Fruit fly (Drosophila melanogaster) whole organism, embryonic: ENCODE data around the gene CG13796.

Experiments
- Abd-B ChIP-seq: fragments of 200-800 bp; sonication (Bioruptor generic); optimal IDR thresholded peaks from 2 replicates; lab custom pipeline; 2018; ENCODE audit warnings: missing biosample characterization, mild to moderate bottlenecking, missing genetic modification characterization, moderate library complexity
- BtbVII ChIP-seq: fragments of 200-800 bp; sonication (Bioruptor generic); optimal IDR thresholded peaks from 3 replicates; lab custom pipeline; 2017; ENCODE audit warnings: missing biosample characterization, mild to moderate bottlenecking, missing genetic modification characterization
- CG10267 ChIP-seq: fragments of 200-800 bp; sonication (Bioruptor generic); optimal IDR thresholded peaks from 2 replicates; lab custom pipeline; 2018; ENCODE audit warnings: missing biosample characterization, mild to moderate bottlenecking, missing genetic modification characterization, moderate library complexity
- CG11085 ChIP-seq: fragments of 200-800 bp; sonication (Bioruptor generic); IDR thresholded peaks from 2 replicates; pipeline ENCODE4 v1.3.6; 2022; ENCODE audit warnings: missing biosample characterization, missing genetic modification characterization
- CG13287 ChIP-seq: fragments of 200-800 bp; sonication (Bioruptor generic); IDR thresholded peaks from 2 replicates; pipeline ENCODE4 v1.3.6; 2022; ENCODE audit warnings: missing biosample characterization, missing genetic modification characterization; ENCODE audit not compliant: partially characterized antibody
- CG15269 ChIP-seq: fragments of 200-800 bp; sonication (Bioruptor generic); optimal IDR thresholded peaks from 2 replicates; lab custom pipeline; 2018; ENCODE audit warnings: missing biosample characterization, mild to moderate bottlenecking, missing genetic modification characterization, moderate library complexity
- CG17328 ChIP-seq: fragments of 200-800 bp; sonication (Bioruptor generic); IDR thresholded peaks from 2 replicates; pipeline ENCODE4 v1.3.6; 2022; ENCODE audit warnings: missing biosample characterization, missing genetic modification characterization
- CG18764 ChIP-seq: fragments of 200-800 bp; sonication (Bioruptor generic); optimal IDR thresholded peaks from 3 replicates; lab custom pipeline; 2016; ENCODE audit warnings: missing biosample characterization, missing genetic modification characterization
- CG2678 ChIP-seq: fragments of 200-800 bp; sonication (Bioruptor generic); optimal IDR thresholded peaks from 3 replicates; lab custom pipeline; 2019; ENCODE audit warnings: missing biosample characterization, mild to moderate bottlenecking, missing genetic modification characterization, moderate library complexity
- CG31224 ChIP-seq: fragments of 200-800 bp; sonication (Bioruptor generic); IDR thresholded peaks from 2 replicates; pipeline ENCODE4 v1.3.6; 2022; ENCODE audit warnings: missing biosample characterization, missing genetic modification characterization
- CG31388 ChIP-seq: fragments of 200-800 bp; sonication (Bioruptor generic); optimal IDR thresholded peaks from 2 replicates; lab custom pipeline; 2016; ENCODE audit warnings: missing biosample characterization, missing genetic modification characterization
- CG3281 ChIP-seq: fragments of 200-800 bp; sonication (Bioruptor generic); optimal IDR thresholded peaks from 3 replicates; lab custom pipeline; 2017; ENCODE audit warnings: missing biosample characterization, mild to moderate bottlenecking, missing genetic modification characterization
- CG34376 ChIP-seq: fragments of 200-800 bp; sonication (Bioruptor generic); optimal IDR thresholded peaks from 2 replicates; lab custom pipeline; 2018; ENCODE audit warnings: missing biosample characterization, mild to moderate bottlenecking, missing genetic modification characterization
- CG4404 ChIP-seq: fragments of 200-800 bp; sonication (Bioruptor generic); IDR thresholded peaks from 2 replicates; pipeline ENCODE4 v1.3.6; 2022; ENCODE audit warnings: missing biosample characterization, missing genetic modification characterization
- CG6791 ChIP-seq: fragments of 200-800 bp; sonication (Bioruptor generic); IDR thresholded peaks from 3 replicates; pipeline ENCODE4 v1.3.6; 2022; ENCODE audit warnings: missing biosample characterization, missing genetic modification characterization; ENCODE audit not compliant: partially characterized antibody
- CG6813 ChIP-seq: fragments of 200-800 bp; sonication (Bioruptor generic); optimal IDR thresholded peaks from 2 replicates; lab custom pipeline; 2017; ENCODE audit warnings: missing biosample characterization, missing genetic modification characterization, mild to moderate bottlenecking, moderate library complexity, missing genetic modification reagents
- CG9817 ChIP-seq: fragments of 200-800 bp; sonication (Bioruptor generic); optimal IDR thresholded peaks from 2 replicates; lab custom pipeline; 2018; ENCODE audit warnings: missing biosample characterization, mild to moderate bottlenecking, missing genetic modification characterization, moderate library complexity
- Dad ChIP-seq: fragments of 200-800 bp; sonication (Bioruptor generic); optimal IDR thresholded peaks from 3 replicates; lab custom pipeline; 2016; ENCODE audit warnings: missing biosample characterization, missing genetic modification characterization
- Doc2 ChIP-seq: fragments of 200-800 bp; sonication (Bioruptor generic); IDR thresholded peaks from 2 replicates; pipeline ENCODE4 v1.3.6; 2022; ENCODE audit warnings: missing biosample characterization, missing genetic modification characterization
- ERR ChIP-seq: fragments of 200-800 bp; sonication (Bioruptor generic); optimal IDR thresholded peaks from 2 replicates; lab custom pipeline; 2016; ENCODE audit warnings: missing biosample characterization, missing genetic modification characterization
- Ets65A ChIP-seq: fragments of 200-800 bp; sonication (Bioruptor generic); peaks from one replicate; lab custom pipeline; 2016; ENCODE audit warnings: missing biosample characterization, missing genetic modification characterization
- HHEX ChIP-seq: fragments of 200-800 bp; sonication (Bioruptor generic); optimal IDR thresholded peaks from 3 replicates; lab custom pipeline; 2017; ENCODE audit warnings: missing biosample characterization, mild to moderate bottlenecking, missing genetic modification characterization, missing genetic modification reagents
- HLH3B ChIP-seq: fragments of 200-800 bp; sonication (Bioruptor generic); IDR thresholded peaks from 2 replicates; pipeline ENCODE4 v1.3.6; 2022; ENCODE audit warnings: missing biosample characterization, missing genetic modification characterization
- Kr ChIP-seq: fragments of 200-800 bp; sonication (Bioruptor generic); optimal IDR thresholded peaks from 2 replicates; lab custom pipeline; 2017; ENCODE audit warnings: missing biosample characterization, mild to moderate bottlenecking, missing genetic modification characterization
- Lhr ChIP-seq: fragments of 200-800 bp; sonication (Bioruptor generic); optimal IDR thresholded peaks from 3 replicates; lab custom pipeline; 2017; ENCODE audit warnings: mild to moderate bottlenecking, missing biosample characterization, missing genetic modification reagents, missing genetic modification characterization
- Meics ChIP-seq: fragments of 200-800 bp; sonication (Bioruptor generic); optimal IDR thresholded peaks from 2 replicates; lab custom pipeline; 2017; ENCODE audit warnings: missing biosample characterization, mild to moderate bottlenecking, missing genetic modification characterization
- NK7.1 ChIP-seq: fragments of 200-800 bp; sonication (Bioruptor generic); optimal IDR thresholded peaks from 3 replicates; lab custom pipeline; 2016; ENCODE audit warnings: missing biosample characterization, missing genetic modification characterization
- PHDP ChIP-seq: fragments of 200-800 bp; sonication (Bioruptor generic); optimal IDR thresholded peaks from 3 replicates; lab custom pipeline; 2018; ENCODE audit warnings: missing biosample characterization, mild to moderate bottlenecking, missing genetic modification characterization, moderate library complexity
- Scr ChIP-seq: fragments of 200-800 bp; sonication (Bioruptor generic); IDR thresholded peaks from 2 replicates; pipeline ENCODE4 v1.3.6; 2022; ENCODE audit warnings: missing biosample characterization, missing genetic modification characterization; ENCODE audit not compliant: partially characterized antibody
- cwo ChIP-seq: fragments of 200-800 bp; sonication (Bioruptor generic); optimal IDR thresholded peaks from 3 replicates; lab custom pipeline; 2017; ENCODE audit warnings: missing biosample characterization, missing genetic modification characterization, mild to moderate bottlenecking, moderate library complexity, missing genetic modification reagents
- exex ChIP-seq: fragments of 200-800 bp; sonication (Bioruptor generic); optimal IDR thresholded peaks from 4 replicates; lab custom pipeline; 2018; ENCODE audit warnings: missing biosample characterization, mild to moderate bottlenecking, missing genetic modification characterization, moderate library complexity
- eyg ChIP-seq: fragments of 200-800 bp; sonication (Bioruptor generic); optimal IDR thresholded peaks from 3 replicates; lab custom pipeline; 2016; ENCODE audit warnings: missing biosample characterization, missing genetic modification characterization
- gsb-n ChIP-seq: fragments of 200-800 bp; sonication (Bioruptor generic); optimal IDR thresholded peaks from 3 replicates; lab custom pipeline; 2018; ENCODE audit warnings: missing biosample characterization, mild to moderate bottlenecking, missing genetic modification characterization
- inv ChIP-seq: fragments of 200-800 bp; sonication (Bioruptor generic); IDR thresholded peaks from 2 replicates; pipeline ENCODE4 v1.3.6; 2022; ENCODE audit warnings: missing biosample characterization, missing genetic modification characterization; ENCODE audit not compliant: partially characterized antibody
- kay ChIP-seq: fragments of 200-800 bp; sonication (Bioruptor generic); optimal IDR thresholded peaks from 2 replicates; lab custom pipeline; 2016; ENCODE audit warnings: missing biosample characterization, missing genetic modification characterization
- kni ChIP-seq: fragments of 200-800 bp; sonication (Bioruptor generic); optimal IDR thresholded peaks from 3 replicates; lab custom pipeline; 2017; ENCODE audit warnings: mild to moderate bottlenecking, missing biosample characterization, missing genetic modification reagents, missing genetic modification characterization
- knrl ChIP-seq: fragments of 200-800 bp; sonication (Bioruptor generic); IDR thresholded peaks from 3 replicates; pipeline ENCODE4 v1.3.6; 2022; ENCODE audit warnings: missing biosample characterization, missing genetic modification characterization; ENCODE audit not compliant: partially characterized antibody
- lab ChIP-seq: fragments of 200-800 bp; sonication (Bioruptor generic); optimal IDR thresholded peaks from 3 replicates; lab custom pipeline; 2017; ENCODE audit warnings: missing biosample characterization, missing genetic modification characterization, mild to moderate bottlenecking, moderate library complexity, missing genetic modification reagents
- lmd ChIP-seq: fragments of 200-800 bp; sonication (Bioruptor generic); IDR thresholded peaks from 2 replicates; pipeline ENCODE4 v1.3.6; 2022; ENCODE audit warnings: missing biosample characterization, missing genetic modification characterization
- mam ChIP-seq: fragments of 200-800 bp; sonication (Bioruptor generic); optimal IDR thresholded peaks from 3 replicates; lab custom pipeline; 2016; ENCODE audit warnings: missing biosample characterization, missing genetic modification characterization
- nom ChIP-seq: fragments of 200-800 bp; sonication (Bioruptor generic); optimal IDR thresholded peaks from 2 replicates; lab custom pipeline; 2017; ENCODE audit warnings: missing biosample characterization, missing genetic modification characterization, mild to moderate bottlenecking, moderate library complexity, missing genetic modification reagents
- onecut ChIP-seq: fragments of 200-800 bp; sonication (Bioruptor generic); IDR thresholded peaks from 2 replicates; pipeline ENCODE4 v1.3.6; 2022; ENCODE audit warnings: missing biosample characterization, missing genetic modification characterization
- pita ChIP-seq: fragments of 200-800 bp; sonication (Bioruptor generic); optimal IDR thresholded peaks from 2 replicates; lab custom pipeline; 2017; ENCODE audit warnings: missing biosample characterization, mild to moderate bottlenecking, missing genetic modification characterization
- pnt ChIP-seq: fragments of 200-800 bp; sonication (Bioruptor generic); optimal IDR thresholded peaks from 3 replicates; lab custom pipeline; 2016; ENCODE audit warnings: missing biosample characterization, missing genetic modification characterization
- scrt ChIP-seq: fragments of 200-800 bp; sonication (Bioruptor generic); optimal IDR thresholded peaks from 2 replicates; lab custom pipeline; 2018; ENCODE audit warnings: missing biosample characterization, mild to moderate bottlenecking, missing genetic modification characterization, moderate library complexity
- slou ChIP-seq: fragments of 200-800 bp; sonication (Bioruptor generic); optimal IDR thresholded peaks from 3 replicates; lab custom pipeline; 2016; ENCODE audit warnings: missing biosample characterization, missing genetic modification characterization
- slp2 ChIP-seq: fragments of 200-800 bp; sonication (Bioruptor generic); optimal IDR thresholded peaks from 2 replicates; lab custom pipeline; 2016; ENCODE audit warnings: missing biosample characterization, missing genetic modification characterization
- stc ChIP-seq: fragments of 200-800 bp; sonication (Bioruptor generic); IDR thresholded peaks from 2 replicates; pipeline ENCODE4 v1.3.6; 2022; ENCODE audit warnings: missing biosample characterization, missing genetic modification characterization
- unpg ChIP-seq: fragments of 200-800 bp; sonication (Bioruptor generic); optimal IDR thresholded peaks from 3 replicates; lab custom pipeline; 2018; ENCODE audit warnings: missing biosample characterization, mild to moderate bottlenecking, missing genetic modification characterization, moderate library complexity

CG13796 gene

dm6 chr2L:7777979-7778692 lies 45.7 kb upstream of the CG13796 start, which contains the start of gene CG7179 (continued):
- TF ChIP-seq HHEX = peak; percentile 38
- no peak for TF ChIP-seq CG13287 (GFP tag; lab: Robert Waterston, UW)
- no peak for TF ChIP-seq slp2 (GFP tag; lab: Kevin White, UChicago)
- TF ChIP-seq Scr (GFP tag; lab: Robert Waterston, UW) = no peak
- TF ChIP-seq lab (GFP tag; lab: Kevin White, UChicago) = peak; percentile 61
- no peak for TF ChIP-seq lmd (GFP tag; lab: Robert Waterston, UW)
- TF ChIP-seq BtbVII (GFP tag; lab: Kevin White, UChicago) = peak; percentile 40
- no peak for TF ChIP-seq kay (GFP tag; lab: Kevin White, UChicago)
- TF ChIP-seq CG10267 (tag; lab: Kevin White, UChicago) = no peak
- TF ChIP-seq Ets65A (GFP tag; lab: Kevin White, UChicago) = no peak
- no peak for TF ChIP-seq CG17328
- TF ChIP-seq pnt = no peak
- TF ChIP-seq pita (GFP tag; lab: Kevin White, UChicago) = no peak
- TF ChIP-seq CG4404 (GFP tag; lab: Robert Waterston, UW) = no peak
- TF ChIP-seq slou (GFP tag; lab: Kevin White, UChicago) = no peak
- peak; percentile 6 for TF ChIP-seq CG9817 (tag; lab: Kevin White, UChicago)
- no peak for TF ChIP-seq Abd-B (GFP tag; lab: Kevin White, UChicago)
- TF ChIP-seq exex (tag; lab: Kevin White, UChicago) = peak; percentile 28
- no peak for TF ChIP-seq CG11085 (GFP tag; lab: Robert Waterston, UW)
- peak; percentile 72 for TF ChIP-seq CG2678 (tag; lab: Kevin White, UChicago)
- TF ChIP-seq nom (GFP tag; lab: Kevin White, UChicago) = no peak
- no peak for TF ChIP-seq Kr (GFP tag; lab: Kevin White, UChicago)
- no peak for TF ChIP-seq eyg
- TF ChIP-seq cwo (GFP tag; lab: Kevin White, UChicago) = peak; percentile 3
- TF ChIP-seq CG31388 = no peak
- no peak for TF ChIP-seq gsb-n
- no peak for TF ChIP-seq mam (GFP tag; lab: Kevin White, UChicago)
- no peak for TF ChIP-seq Dad
- no peak for TF ChIP-seq CG18764 (GFP tag; lab: Kevin White, UChicago)
- peak; percentile 5 for TF ChIP-seq CG34376 (GFP tag; lab: Kevin White, UChicago)
- TF ChIP-seq scrt (GFP tag; lab: Kevin White, UChicago) = peak; percentile 35
- no peak for TF ChIP-seq Doc2
- no peak for TF ChIP-seq NK7.1
- TF ChIP-seq PHDP (tag; lab: Kevin White, UChicago) = peak; percentile 25
- TF ChIP-seq CG6791 (GFP tag; lab: Robert Waterston, UW) = no peak
- peak; percentile 32 for TF ChIP-seq unpg (GFP tag; lab: Kevin White, UChicago)
- no peak for TF ChIP-seq CG15269 (tag; lab: Kevin White, UChicago)
- TF ChIP-seq ERR (GFP tag; lab: Kevin White, UChicago) = no peak
- no peak for TF ChIP-seq Lhr (GFP tag; lab: Kevin White, UChicago)
- TF ChIP-seq knrl (GFP tag; lab: Robert Waterston, UW) = no peak
- TF ChIP-seq stc = 0 out of 2 replicates have a peak, but pooled peaks have one; percentile 12
- TF ChIP-seq onecut = no peak
- peak; percentile 51 for TF ChIP-seq Meics
- no peak for TF ChIP-seq CG31224 (GFP tag; lab: Robert Waterston, UW)
- peak; percentile 57 for TF ChIP-seq CG3281 (GFP tag; lab: Kevin White, UChicago)
- no peak for TF ChIP-seq inv
- no peak for TF ChIP-seq kni (GFP tag; lab: Kevin White, UChicago)
- TF ChIP-seq HLH3B (GFP tag; lab: Robert Waterston, UW) = no peak
- TF ChIP-seq CG6813 (GFP tag; lab: Kevin White, UChicago) = peak; percentile 21
